Fruit fly (Drosophila melanogaster) whole organism, embryonic: ENCODE measurements around the gene CG32944.

Experiments used
- Adf1 ChIP-seq: fragments of 200-800 bp; sonication (Bioruptor generic); IDR thresholded peaks from 2 replicates; pipeline ENCODE4 v1.3.6; 2022; ENCODE audit warnings: missing biosample characterization, missing genetic modification characterization
- CG10274 ChIP-seq: fragments of 200-800 bp; sonication (Bioruptor generic); optimal IDR thresholded peaks from 3 replicates; lab custom pipeline; 2017; ENCODE audit warnings: missing biosample characterization, mild to moderate bottlenecking, missing genetic modification characterization
- CG10462 ChIP-seq: fragments of 200-800 bp; sonication (Bioruptor generic); optimal IDR thresholded peaks from 2 replicates; lab custom pipeline; 2016; ENCODE audit warnings: missing biosample characterization, missing genetic modification characterization
- CG11085 ChIP-seq: fragments of 200-800 bp; sonication (Bioruptor generic); IDR thresholded peaks from 2 replicates; pipeline ENCODE4 v1.3.6; 2022; ENCODE audit warnings: missing biosample characterization, missing genetic modification characterization
- CG11695 ChIP-seq: fragments of 200-800 bp; sonication (Bioruptor generic); IDR thresholded peaks from 3 replicates; pipeline ENCODE4 v1.3.6; 2022; ENCODE audit warnings: missing biosample characterization, missing genetic modification characterization
- CG14965 ChIP-seq: fragments of 200-800 bp; sonication (Bioruptor generic); optimal IDR thresholded peaks from 2 replicates; lab custom pipeline; 2016; ENCODE audit warnings: missing biosample characterization, missing genetic modification characterization, borderline replicate concordance
- CG15479 ChIP-seq: fragments of 200-800 bp; sonication (Bioruptor generic); optimal IDR thresholded peaks from 3 replicates; lab custom pipeline; 2019; ENCODE audit warnings: missing biosample characterization, mild to moderate bottlenecking, missing genetic modification characterization, moderate library complexity
- CG17385 ChIP-seq: fragments of 200-800 bp; sonication (Bioruptor generic); optimal IDR thresholded peaks from 3 replicates; lab custom pipeline; 2018; ENCODE audit warnings: missing biosample characterization, mild to moderate bottlenecking, missing genetic modification characterization
- CG17829 ChIP-seq: fragments of 200-800 bp; optimal IDR thresholded peaks from 2 replicates; lab custom pipeline; 2019; ENCODE audit warnings: missing biosample characterization, mild to moderate bottlenecking, missing genetic modification characterization, moderate library complexity
- CG17912 ChIP-seq: fragments of 200-800 bp; sonication (Bioruptor generic); optimal IDR thresholded peaks from 2 replicates; lab custom pipeline; 2018; ENCODE audit warnings: missing biosample characterization, mild to moderate bottlenecking, missing genetic modification characterization
- CG18011 ChIP-seq: fragments of 200-800 bp; sonication (Bioruptor generic); optimal IDR thresholded peaks from 2 replicates; lab custom pipeline; 2017; ENCODE audit warnings: missing biosample characterization, missing genetic modification characterization, mild to moderate bottlenecking, moderate library complexity, missing genotype
- CG18764 ChIP-seq: fragments of 200-800 bp; sonication (Bioruptor generic); optimal IDR thresholded peaks from 3 replicates; lab custom pipeline; 2016; ENCODE audit warnings: missing biosample characterization, missing genetic modification characterization
- CG2199 ChIP-seq: fragments of 200-800 bp; sonication (Bioruptor generic); IDR thresholded peaks from 3 replicates; pipeline ENCODE4 v1.3.6; 2022; ENCODE audit warnings: missing biosample characterization, missing genetic modification characterization
- CG3281 ChIP-seq: fragments of 200-800 bp; sonication (Bioruptor generic); optimal IDR thresholded peaks from 3 replicates; lab custom pipeline; 2017; ENCODE audit warnings: missing biosample characterization, mild to moderate bottlenecking, missing genetic modification characterization
- CG34422 ChIP-seq: fragments of 200-800 bp; sonication (Bioruptor generic); IDR thresholded peaks from 3 replicates; pipeline ENCODE4 v1.3.6; 2022; ENCODE audit warnings: missing biosample characterization, missing genetic modification characterization
- CG6654 ChIP-seq: fragments of 200-800 bp; sonication (Bioruptor generic); optimal IDR thresholded peaks from 2 replicates; lab custom pipeline; 2017; ENCODE audit warnings: missing biosample characterization, mild to moderate bottlenecking, missing genetic modification characterization
- CG6683 ChIP-seq: fragments of 200-800 bp; sonication (Bioruptor generic); optimal IDR thresholded peaks from 2 replicates; lab custom pipeline; 2017; ENCODE audit warnings: missing biosample characterization, mild to moderate bottlenecking, missing genetic modification characterization, missing genetic modification reagents
- CG8290 ChIP-seq, 3 experiments: fragments of 200-800 bp; sonication (Bioruptor generic); optimal IDR thresholded peaks; 2 replicates each; lab custom pipeline; 2016 to 2019; ENCODE audit warnings: missing biosample characterization in 3 of 3, missing genetic modification characterization in 3 of 3, mild to moderate bottlenecking in 2 of 3, moderate library complexity in 1 of 3
- CG8765 ChIP-seq: fragments of 200-800 bp; sonication (Bioruptor generic); IDR thresholded peaks from 2 replicates; pipeline ENCODE4 v1.3.6; 2022; ENCODE audit warnings: missing biosample characterization, missing genetic modification characterization
- CG9876 ChIP-seq: fragments of 200-800 bp; sonication (Bioruptor generic); optimal IDR thresholded peaks from 2 replicates; lab custom pipeline; 2016; ENCODE audit warnings: missing biosample characterization, missing genetic modification characterization
- CoRest ChIP-seq: fragments of 200-800 bp; sonication (Bioruptor generic); optimal IDR thresholded peaks from 3 replicates; lab custom pipeline; 2018; ENCODE audit warnings: missing biosample characterization, mild to moderate bottlenecking, missing genetic modification characterization, moderate library complexity
- Fer1 ChIP-seq: fragments of 200-800 bp; sonication (Bioruptor generic); optimal IDR thresholded peaks from 2 replicates; lab custom pipeline; 2017; ENCODE audit warnings: missing biosample characterization, mild to moderate bottlenecking, missing genetic modification characterization
- Fer2 ChIP-seq: fragments of 200-800 bp; sonication (Bioruptor generic); optimal IDR thresholded peaks from 2 replicates; lab custom pipeline; 2018; ENCODE audit warnings: missing biosample characterization, mild to moderate bottlenecking, missing genetic modification characterization, moderate library complexity
- Gug ChIP-seq: fragments of 200-800 bp; sonication (Bioruptor generic); IDR thresholded peaks from 4 replicates; pipeline ENCODE4 v1.3.6; 2022; ENCODE audit warnings: missing biosample characterization, missing genetic modification characterization
- NC2α ChIP-seq: fragments of 200-800 bp; sonication (Bioruptor generic); optimal IDR thresholded peaks from 2 replicates; lab custom pipeline; 2016; ENCODE audit warnings: missing biosample characterization, missing genetic modification characterization
- Opbp ChIP-seq: fragments of 200-800 bp; sonication (Bioruptor generic); IDR thresholded peaks from 3 replicates; pipeline ENCODE4 v1.3.6; 2022; ENCODE audit warnings: missing biosample characterization, missing genetic modification characterization; ENCODE audit not compliant: partially characterized antibody
- Vsx1 ChIP-seq: fragments of 200-800 bp; sonication (Bioruptor generic); optimal IDR thresholded peaks from 2 replicates; lab custom pipeline; 2017; ENCODE audit warnings: missing biosample characterization, mild to moderate bottlenecking, missing genetic modification characterization, missing genetic modification reagents
- Xbp1 ChIP-seq: fragments of 200-800 bp; sonication (Bioruptor generic); optimal IDR thresholded peaks from 3 replicates; lab custom pipeline; 2016; ENCODE audit warnings: missing biosample characterization, mild to moderate bottlenecking, missing genetic modification characterization
- abd-A ChIP-seq: fragments of 200-800 bp; sonication (Bioruptor generic); optimal IDR thresholded peaks from 3 replicates; lab custom pipeline; 2019; ENCODE audit warnings: missing biosample characterization, mild to moderate bottlenecking, missing genetic modification characterization, moderate library complexity
- bbx ChIP-seq: fragments of 200-800 bp; sonication (Bioruptor generic); IDR thresholded peaks from 2 replicates; pipeline ENCODE4 v1.3.6; 2022; ENCODE audit warnings: missing biosample characterization, missing genetic modification characterization; ENCODE audit not compliant: partially characterized antibody
- caup ChIP-seq: fragments of 200-800 bp; sonication (Bioruptor generic); optimal IDR thresholded peaks from 3 replicates; lab custom pipeline; 2017; ENCODE audit warnings: missing biosample characterization, mild to moderate bottlenecking, missing genetic modification characterization, moderate library complexity; ENCODE audit not compliant: severe bottlenecking
- chm ChIP-seq: fragments of 200-800 bp; sonication (Bioruptor generic); IDR thresholded peaks from 2 replicates; pipeline ENCODE4 v1.3.6; 2022; ENCODE audit warnings: missing biosample characterization, missing genetic modification characterization
- da ChIP-seq: fragments of 200-800 bp; sonication (Bioruptor generic); optimal IDR thresholded peaks from 2 replicates; lab custom pipeline; 2016; ENCODE audit warnings: missing biosample characterization, missing genetic modification characterization
- danr ChIP-seq: fragments of 200-800 bp; sonication (Bioruptor generic); IDR thresholded peaks from 2 replicates; pipeline ENCODE4 v1.3.6; 2022; ENCODE audit warnings: missing biosample characterization, missing genetic modification characterization
- esg ChIP-seq: fragments of 200-800 bp; sonication (Bioruptor generic); conservative IDR thresholded peaks from 2 replicates; pipeline ENCODE4 v1.3.6; 2022; ENCODE audit warnings: missing biosample characterization, missing genetic modification characterization
- fd96Cb ChIP-seq: fragments of 200-800 bp; sonication (Bioruptor generic); optimal IDR thresholded peaks from 2 replicates; lab custom pipeline; 2018; ENCODE audit warnings: missing biosample characterization, mild to moderate bottlenecking, missing genetic modification characterization, moderate library complexity
- gt ChIP-seq: fragments of 200-800 bp; sonication (Bioruptor generic); IDR thresholded peaks from 2 replicates; pipeline ENCODE4 v1.3.6; 2022; ENCODE audit warnings: missing biosample characterization, missing genetic modification characterization
- ind ChIP-seq: fragments of 200-800 bp; sonication (Bioruptor generic); optimal IDR thresholded peaks from 3 replicates; lab custom pipeline; 2016; ENCODE audit warnings: missing biosample characterization, missing genetic modification characterization
- jing ChIP-seq: fragments of 200-800 bp; sonication (Bioruptor generic); optimal IDR thresholded peaks from 2 replicates; lab custom pipeline; 2018; ENCODE audit warnings: missing biosample characterization, mild to moderate bottlenecking, missing genetic modification characterization
- ken ChIP-seq: fragments of 200-800 bp; sonication (Bioruptor generic); IDR thresholded peaks from 3 replicates; pipeline ENCODE4 v1.3.6; 2022; ENCODE audit warnings: missing biosample characterization, missing genetic modification characterization
- mld ChIP-seq: fragments of 200-800 bp; sonication (Bioruptor generic); IDR thresholded peaks from 3 replicates; pipeline ENCODE4 v1.3.6; 2022; ENCODE audit warnings: missing biosample characterization, missing genetic modification characterization; ENCODE audit not compliant: partially characterized antibody
- pan ChIP-seq, 4 experiments: fragments of >200 bp in 3 of 4; fragments of 200-800 bp in 1 of 4; sonication (Bioruptor generic) in 1 of 4; optimal IDR thresholded peaks in 3 of 4; IDR thresholded peaks in 1 of 4; 2 replicates each; pipeline versions ENCODE4 v1.3.6 to Lab custom; 2017 to 2022; ENCODE audit warnings: missing biosample characterization in 2 of 4, missing genetic modification characterization in 2 of 4, mixed read lengths in 1 of 4
- sd ChIP-seq: fragments of 200-800 bp; sonication (Bioruptor generic); optimal IDR thresholded peaks from 3 replicates; lab custom pipeline; 2018; ENCODE audit warnings: missing biosample characterization, mild to moderate bottlenecking, missing genetic modification characterization, moderate library complexity
- so ChIP-seq: fragments of 200-800 bp; sonication (Bioruptor generic); IDR thresholded peaks from 3 replicates; pipeline ENCODE4 v1.3.6; 2022; ENCODE audit warnings: missing biosample characterization, missing genetic modification characterization
- usp ChIP-seq: fragments of >200 bp; optimal IDR thresholded peaks from 2 replicates; lab custom pipeline; 2017; ENCODE audit warnings: missing biosample characterization, missing genetic modification characterization
- wor ChIP-seq: fragments of 200-800 bp; sonication (Bioruptor generic); IDR thresholded peaks from 2 replicates; pipeline ENCODE4 v1.3.6; 2022; ENCODE audit warnings: missing biosample characterization, missing genetic modification characterization
- zfh1 ChIP-seq: fragments of 200-800 bp; sonication (Bioruptor generic); IDR thresholded peaks from 3 replicates; pipeline ENCODE4 v1.3.6; 2022; ENCODE audit warnings: missing biosample characterization, missing genetic modification characterization

The CG32944 gene

DNA sequence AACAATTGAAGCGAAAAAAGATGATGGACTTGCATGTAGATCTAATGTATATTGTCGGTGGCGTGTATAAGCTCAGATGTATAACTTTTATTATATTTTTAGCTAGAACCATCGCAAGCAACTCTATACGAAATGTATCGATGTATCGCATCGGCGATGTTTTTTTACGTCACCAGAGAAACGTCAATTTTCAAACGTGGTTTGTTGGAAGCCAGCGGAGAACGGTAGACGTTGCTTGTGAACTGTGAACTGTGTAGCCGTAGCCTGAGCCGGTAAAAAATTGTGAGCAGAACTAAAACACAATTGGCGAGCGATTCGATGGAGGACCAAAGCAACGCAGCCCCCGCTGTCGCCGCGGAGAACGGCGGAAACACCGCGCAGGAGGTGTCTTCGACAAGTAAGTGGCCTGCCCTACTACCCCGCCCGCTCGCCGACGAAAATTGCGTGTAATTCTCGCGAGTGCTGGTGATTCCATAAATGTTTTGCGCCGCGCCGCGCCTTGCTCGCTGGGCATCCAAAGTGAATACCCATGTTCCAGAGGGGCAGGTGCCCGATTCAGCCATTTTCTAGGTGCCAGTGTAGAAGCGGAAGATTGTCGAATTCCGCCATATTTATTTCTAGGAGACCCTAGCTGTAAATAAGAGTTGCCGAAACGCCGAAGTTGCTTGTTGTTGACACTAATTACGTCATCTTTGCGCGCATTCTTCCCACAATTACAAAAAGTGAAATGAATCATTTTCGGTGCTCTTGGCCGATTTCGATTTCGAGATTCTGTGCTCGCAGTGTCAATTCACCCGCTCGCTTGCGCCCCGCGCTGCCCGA lies 16.3 kb downstream of the CG32944 start, which contains the start of gene lost (continued):
- TF ChIP-seq chm (GFP tag; lab: Robert Waterston, UW) (no peak), CG17385 (GFP tag; lab: Kevin White, UChicago) (peak; percentile 38), sd (tag; lab: Kevin White, UChicago) (no peak), CG8765 (GFP tag; lab: Robert Waterston, UW) (no peak), CG17829 (tag; lab: Kevin White, UChicago) (peak; percentile 64), so (GFP tag; lab: Robert Waterston, UW) (no peak; the same call in 2 of the 3 replicates), CG6683 (GFP tag; lab: Kevin White, UChicago) (no peak), jing (GFP tag; lab: Kevin White, UChicago) (no peak), CG3281 (GFP tag; lab: Kevin White, UChicago) (peak; percentile 33), fd96Cb (tag; lab: Kevin White, UChicago) (no peak), pan (optimal IDR thresholded peaks at IDR 0.05; lab: Kevin White, UChicago) (no peak), pan (GFP tag; optimal IDR thresholded peaks at IDR 0.05 in 1 of 2, IDR thresholded peaks at IDR 0.05 in 1 of 2) (peak in 1 of 2 experiments; percentile 29), abd-A (no peak), Vsx1 (GFP tag; lab: Kevin White, UChicago) (peak; percentile 34), gt (GFP tag; lab: Robert Waterston, UW) (no peak), CG17912 (GFP tag; lab: Kevin White, UChicago) (no peak), CG18011 (GFP tag; lab: Kevin White, UChicago) (peak; percentile 94), CG10462 (GFP tag; lab: Kevin White, UChicago) (no peak), bbx (GFP tag; lab: Robert Waterston, UW) (peak; percentile 99), esg (GFP tag; lab: Robert Waterston, UW) (no peak), Adf1 (GFP tag; lab: Robert Waterston, UW) (peak; percentile 43), danr (no peak), CG11085 (0 out of 2 replicates have a peak, but pooled peaks have one; percentile 24), Gug (GFP tag; lab: Robert Waterston, UW) (peak; percentile 15; the same call in 2 of the 4 replicates), CG10274 (GFP tag; lab: Kevin White, UChicago) (no peak), mld (GFP tag; lab: Robert Waterston, UW) (peak; percentile 98), CG8290 (GFP tag; optimal IDR thresholded peaks at IDR 0.05; lab: Kevin White, UChicago) (no peak), CG8290 (tag; optimal IDR thresholded peaks at IDR 0.05; lab: Kevin White, UChicago) (peak; percentile 41 to 71), da (GFP tag; lab: Kevin White, UChicago) (no peak), wor (GFP tag; lab: Robert Waterston, UW) (no peak), CG6654 (GFP tag; lab: Kevin White, UChicago) (no peak), CG18764 (GFP tag; lab: Kevin White, UChicago) (no peak), usp (no peak), CG9876 (GFP tag; lab: Kevin White, UChicago) (no peak), CG15479 (peak; percentile 4), CG11695 (GFP tag; lab: Robert Waterston, UW) (0 out of 3 replicates have a peak, but pooled peaks have one; percentile 16), CoRest (tag; lab: Kevin White, UChicago) (peak; percentile 55), CG2199 (peak; percentile 73; the same call in 1 of the 3 replicates), zfh1 (0 out of 3 replicates have a peak, but pooled peaks have one; percentile 29), CG14965 (GFP tag; lab: Kevin White, UChicago) (no peak), CG34422 (peak; percentile 52; the same call in 2 of the 3 replicates), Opbp (GFP tag; lab: Robert Waterston, UW) (peak; percentile 99), Fer1 (GFP tag; lab: Kevin White, UChicago) (peak; percentile 34), NC2α (GFP tag; lab: Kevin White, UChicago) (no peak), caup (GFP tag; lab: Kevin White, UChicago) (peak; percentile 44), Fer2 (tag; lab: Kevin White, UChicago) (no peak), Xbp1 (GFP tag; lab: Kevin White, UChicago) (peak; percentile 13), ken (peak; percentile 47; the same call in 1 of the 3 replicates), ind (GFP tag; lab: Kevin White, UChicago) (no peak)
